Fruit fly (Drosophila melanogaster) whole organism, embryonic: ENCODE results near the gene CG42763.
A peak's percentile ranks its signal among the peaks of the same experiment; 100 is the strongest.

Source experiments
- Blimp-1 ChIP-seq: fragments of 200-800 bp; sonication (Bioruptor generic); optimal IDR thresholded peaks from 3 replicates; lab custom pipeline; 2018; ENCODE audit warnings: missing biosample characterization, missing genetic modification characterization, mild to moderate bottlenecking, moderate library complexity, missing genetic modification reagents
- CG10431 ChIP-seq: fragments of 200-800 bp; sonication (Bioruptor generic); optimal IDR thresholded peaks from 3 replicates; lab custom pipeline; 2018; ENCODE audit warnings: missing biosample characterization, mild to moderate bottlenecking, missing genetic modification characterization
- CG12071 ChIP-seq: fragments of 200-800 bp; sonication (Bioruptor generic); optimal IDR thresholded peaks from 3 replicates; lab custom pipeline; 2018; ENCODE audit warnings: missing biosample characterization, mild to moderate bottlenecking, missing genetic modification characterization
- CG12104 ChIP-seq: fragments of 200-800 bp; sonication (Bioruptor generic); optimal IDR thresholded peaks from 3 replicates; lab custom pipeline; 2016; ENCODE audit warnings: missing biosample characterization, missing genetic modification characterization
- CG12769 ChIP-seq: fragments of 200-800 bp; sonication (Bioruptor generic); optimal IDR thresholded peaks from 2 replicates; lab custom pipeline; 2019; ENCODE audit warnings: missing biosample characterization, mild to moderate bottlenecking, missing genetic modification characterization, moderate library complexity
- CG13296 ChIP-seq: fragments of 200-800 bp; sonication (Bioruptor generic); optimal IDR thresholded peaks from 3 replicates; lab custom pipeline; 2018; ENCODE audit warnings: missing biosample characterization, mild to moderate bottlenecking, missing genetic modification characterization
- CG14050 ChIP-seq: fragments of 200-800 bp; sonication (Bioruptor generic); IDR thresholded peaks from 3 replicates; pipeline ENCODE4 v1.3.6; 2022; ENCODE audit warnings: missing biosample characterization, missing genetic modification characterization
- CG14710 ChIP-seq: fragments of 200-800 bp; sonication (Bioruptor generic); optimal IDR thresholded peaks from 3 replicates; lab custom pipeline; 2019; ENCODE audit warnings: missing biosample characterization, mild to moderate bottlenecking, missing genetic modification characterization, moderate library complexity
- CG15011 ChIP-seq: fragments of 200-800 bp; sonication (Bioruptor generic); optimal IDR thresholded peaks from 3 replicates; lab custom pipeline; 2018; ENCODE audit warnings: missing biosample characterization, mild to moderate bottlenecking, missing genetic modification characterization
- CG15601 ChIP-seq: fragments of 200-800 bp; sonication (Bioruptor generic); optimal IDR thresholded peaks from 3 replicates; lab custom pipeline; 2019; ENCODE audit warnings: missing biosample characterization, mild to moderate bottlenecking, missing genetic modification characterization, moderate library complexity
- CG1603 ChIP-seq: fragments of 200-800 bp; sonication (Bioruptor generic); optimal IDR thresholded peaks from 2 replicates; lab custom pipeline; 2019; ENCODE audit warnings: missing biosample characterization, mild to moderate bottlenecking, missing genetic modification characterization, moderate library complexity
- CG18619 ChIP-seq: fragments of 200-800 bp; sonication (Bioruptor generic); optimal IDR thresholded peaks from 3 replicates; lab custom pipeline; 2017; ENCODE audit warnings: missing biosample characterization, mild to moderate bottlenecking, missing genetic modification characterization
- CG2199 ChIP-seq: fragments of 200-800 bp; sonication (Bioruptor generic); IDR thresholded peaks from 3 replicates; pipeline ENCODE4 v1.3.6; 2022; ENCODE audit warnings: missing biosample characterization, missing genetic modification characterization
- CG2875 ChIP-seq: fragments of 200-800 bp; sonication (Bioruptor generic); optimal IDR thresholded peaks from 2 replicates; lab custom pipeline; 2017; ENCODE audit warnings: missing biosample characterization, mild to moderate bottlenecking, missing genetic modification characterization, missing genetic modification reagents
- CG34376 ChIP-seq: fragments of 200-800 bp; sonication (Bioruptor generic); optimal IDR thresholded peaks from 2 replicates; lab custom pipeline; 2018; ENCODE audit warnings: missing biosample characterization, mild to moderate bottlenecking, missing genetic modification characterization
- CG4360 ChIP-seq: fragments of 200-800 bp; sonication (Bioruptor generic); IDR thresholded peaks from 2 replicates; pipeline ENCODE4 v1.3.6; 2022; ENCODE audit warnings: missing biosample characterization, missing genetic modification characterization
- CG7556 ChIP-seq: fragments of 200-800 bp; sonication (Bioruptor generic); optimal IDR thresholded peaks from 2 replicates; lab custom pipeline; 2017; ENCODE audit warnings: missing biosample characterization, mild to moderate bottlenecking, missing genetic modification characterization
- Ets65A ChIP-seq: fragments of 200-800 bp; sonication (Bioruptor generic); peaks from one replicate; lab custom pipeline; 2016; ENCODE audit warnings: missing biosample characterization, missing genetic modification characterization
- Hr51 ChIP-seq, 2 experiments: fragments of 200-800 bp; sonication (Bioruptor generic); optimal IDR thresholded peaks; 2 replicates in 1 of 2; 3 replicates in 1 of 2; lab custom pipeline; 2016 to 2018; ENCODE audit warnings: missing biosample characterization in 2 of 2, missing genetic modification characterization in 2 of 2, mild to moderate bottlenecking in 1 of 2, moderate library complexity in 1 of 2
- Kr ChIP-seq: fragments of 200-800 bp; sonication (Bioruptor generic); optimal IDR thresholded peaks from 2 replicates; lab custom pipeline; 2017; ENCODE audit warnings: missing biosample characterization, mild to moderate bottlenecking, missing genetic modification characterization
- Lhr ChIP-seq: fragments of 200-800 bp; sonication (Bioruptor generic); optimal IDR thresholded peaks from 3 replicates; lab custom pipeline; 2017; ENCODE audit warnings: mild to moderate bottlenecking, missing biosample characterization, missing genetic modification reagents, missing genetic modification characterization
- Pdp1 ChIP-seq, 2 experiments: fragments of 200-800 bp; sonication (Bioruptor generic); optimal IDR thresholded peaks; 3 replicates each; lab custom pipeline; 2016; ENCODE audit warnings: missing biosample characterization in 2 of 2, missing genetic modification characterization in 2 of 2, mild to moderate bottlenecking in 1 of 2, moderate library complexity in 1 of 2
- Sin3A ChIP-seq: fragments of >200 bp; optimal IDR thresholded peaks from 2 replicates; lab custom pipeline; 2018
- Ssrp ChIP-seq: fragments of 200-800 bp; sonication (Bioruptor generic); optimal IDR thresholded peaks from 2 replicates; lab custom pipeline; 2018; ENCODE audit warnings: missing biosample characterization, mild to moderate bottlenecking, missing genetic modification characterization, moderate library complexity
- Taf1 ChIP-seq: fragments of 200-800 bp; sonication (Bioruptor generic); IDR thresholded peaks from 2 replicates; pipeline ENCODE4 v1.3.6; 2022; ENCODE audit warnings: missing biosample characterization, missing genetic modification characterization
- abd-A ChIP-seq: fragments of 200-800 bp; sonication (Bioruptor generic); optimal IDR thresholded peaks from 3 replicates; lab custom pipeline; 2019; ENCODE audit warnings: missing biosample characterization, mild to moderate bottlenecking, missing genetic modification characterization, moderate library complexity
- ac ChIP-seq: fragments of 200-800 bp; sonication (Bioruptor generic); optimal IDR thresholded peaks from 3 replicates; lab custom pipeline; 2017; ENCODE audit warnings: missing biosample characterization, mild to moderate bottlenecking, missing genetic modification characterization
- bigmax ChIP-seq: fragments of 200-800 bp; sonication (Bioruptor generic); optimal IDR thresholded peaks from 2 replicates; lab custom pipeline; 2018; ENCODE audit warnings: missing biosample characterization, mild to moderate bottlenecking, missing genetic modification characterization
- cg ChIP-seq: fragments of 200-800 bp; sonication (Bioruptor generic); optimal IDR thresholded peaks from 3 replicates; lab custom pipeline; 2019; ENCODE audit warnings: missing biosample characterization, mild to moderate bottlenecking, missing genetic modification characterization, moderate library complexity
- chinmo ChIP-seq: fragments of 200-800 bp; sonication (Bioruptor generic); IDR thresholded peaks from 4 replicates; pipeline ENCODE4 v1.3.6; 2022; ENCODE audit warnings: missing biosample characterization, missing genetic modification characterization; ENCODE audit not compliant: partially characterized antibody
- corto ChIP-seq: fragments of 200-800 bp; sonication (Bioruptor generic); optimal IDR thresholded peaks from 2 replicates; lab custom pipeline; 2016; ENCODE audit warnings: missing biosample characterization, mild to moderate bottlenecking, missing genetic modification characterization, moderate library complexity
- dysf ChIP-seq: fragments of 200-800 bp; sonication (Bioruptor generic); IDR thresholded peaks from 3 replicates; pipeline ENCODE4 v1.3.6; 2022; ENCODE audit warnings: missing biosample characterization, missing genetic modification characterization
- fd64A ChIP-seq: fragments of 200-800 bp; sonication (Bioruptor generic); optimal IDR thresholded peaks from 3 replicates; lab custom pipeline; 2018; ENCODE audit warnings: missing biosample characterization, mild to moderate bottlenecking, missing genetic modification characterization
- fd96Cb ChIP-seq: fragments of 200-800 bp; sonication (Bioruptor generic); optimal IDR thresholded peaks from 2 replicates; lab custom pipeline; 2018; ENCODE audit warnings: missing biosample characterization, mild to moderate bottlenecking, missing genetic modification characterization, moderate library complexity
- kah ChIP-seq: fragments of 200-800 bp; sonication (Bioruptor generic); optimal IDR thresholded peaks from 2 replicates; lab custom pipeline; 2018; ENCODE audit warnings: missing biosample characterization, mild to moderate bottlenecking, missing genetic modification characterization
- kni ChIP-seq: fragments of 200-800 bp; sonication (Bioruptor generic); optimal IDR thresholded peaks from 3 replicates; lab custom pipeline; 2017; ENCODE audit warnings: mild to moderate bottlenecking, missing biosample characterization, missing genetic modification reagents, missing genetic modification characterization
- lab ChIP-seq: fragments of 200-800 bp; sonication (Bioruptor generic); optimal IDR thresholded peaks from 3 replicates; lab custom pipeline; 2017; ENCODE audit warnings: missing biosample characterization, missing genetic modification characterization, mild to moderate bottlenecking, moderate library complexity, missing genetic modification reagents
- nerfin-2 ChIP-seq: fragments of 200-800 bp; sonication (Bioruptor generic); IDR thresholded peaks from 2 replicates; pipeline ENCODE4 v1.3.6; 2022; ENCODE audit warnings: missing biosample characterization, missing genetic modification characterization; ENCODE audit not compliant: partially characterized antibody
- nmo ChIP-seq: fragments of 200-800 bp; sonication (Bioruptor generic); optimal IDR thresholded peaks from 2 replicates; lab custom pipeline; 2018; ENCODE audit warnings: missing biosample characterization, mild to moderate bottlenecking, missing genetic modification characterization, moderate library complexity
- otp ChIP-seq: fragments of 200-800 bp; sonication (Bioruptor generic); IDR thresholded peaks from 3 replicates; pipeline ENCODE4, ENCODE4 v1.3.6; 2022; ENCODE audit warnings: missing biosample characterization, missing genetic modification characterization
- prd ChIP-seq, 3 experiments: fragments of >200 bp in 2 of 3; fragments of 200-800 bp in 1 of 3; sonication (Bioruptor generic) in 1 of 3; optimal IDR thresholded peaks in 2 of 3; IDR thresholded peaks in 1 of 3; 2 replicates in 2 of 3; 3 replicates in 1 of 3; pipeline versions ENCODE4 v1.3.6 to Lab custom; 2017 to 2022; ENCODE audit warnings: missing biosample characterization in 1 of 3, missing genetic modification characterization in 1 of 3
- psq ChIP-seq: fragments of 200-800 bp; sonication (Bioruptor generic); optimal IDR thresholded peaks from 2 replicates; lab custom pipeline; 2017; ENCODE audit warnings: missing biosample characterization, missing genetic modification characterization
- salm ChIP-seq: fragments of 200-800 bp; sonication (Bioruptor generic); optimal IDR thresholded peaks from 2 replicates; lab custom pipeline; 2018; ENCODE audit warnings: missing biosample characterization, mild to moderate bottlenecking, missing genetic modification characterization
- sd ChIP-seq: fragments of 200-800 bp; sonication (Bioruptor generic); optimal IDR thresholded peaks from 3 replicates; lab custom pipeline; 2018; ENCODE audit warnings: missing biosample characterization, mild to moderate bottlenecking, missing genetic modification characterization, moderate library complexity
- sens ChIP-seq: fragments of 200-800 bp; sonication (Bioruptor generic); peaks from one replicate; lab custom pipeline; 2016; ENCODE audit warnings: missing biosample characterization, missing genetic modification characterization
- toy ChIP-seq: fragments of 200-800 bp; sonication (Bioruptor generic); IDR thresholded peaks from 2 replicates; pipeline ENCODE4 v1.3.6; 2022; ENCODE audit warnings: missing biosample characterization, missing genetic modification characterization
- unpg ChIP-seq: fragments of 200-800 bp; sonication (Bioruptor generic); optimal IDR thresholded peaks from 3 replicates; lab custom pipeline; 2018; ENCODE audit warnings: missing biosample characterization, mild to moderate bottlenecking, missing genetic modification characterization, moderate library complexity

The CG42763 gene

dm6 chr2L:8100489-8101352 lies 44.2 kb downstream of the CG42763 start (continued):
- TF ChIP-seq CG10431 (GFP tag; lab: Kevin White, UChicago) (no peak), CG14710 (tag; lab: Kevin White, UChicago) (peak; percentile 15), CG12071 (GFP tag; lab: Kevin White, UChicago) (peak; percentile 20), CG12769 (tag; lab: Kevin White, UChicago) (no peak), CG7556 (GFP tag; lab: Kevin White, UChicago) (peak; percentile 12), ac (GFP tag; lab: Kevin White, UChicago) (peak; percentile 31), CG12104 (peak; percentile 24), CG15011 (no peak), Ssrp (tag; lab: Kevin White, UChicago) (peak; percentile 19), psq (GFP tag; lab: Kevin White, UChicago) (no peak), cg (GFP tag; lab: Kevin White, UChicago) (peak; percentile 34), CG2875 (no peak), CG34376 (GFP tag; lab: Kevin White, UChicago) (peak; percentile 97), toy (GFP tag; lab: Robert Waterston, UW) (no peak), corto (GFP tag; lab: Kevin White, UChicago) (no peak), CG14050 (GFP tag; lab: Robert Waterston, UW) (no peak), fd64A (GFP tag; lab: Kevin White, UChicago) (peak; percentile 40), nerfin-2 (GFP tag; lab: Robert Waterston, UW) (no peak), kni (GFP tag; lab: Kevin White, UChicago) (peak; percentile 4), Lhr (GFP tag; lab: Kevin White, UChicago) (no peak), Sin3A (no peak), fd96Cb (tag; lab: Kevin White, UChicago) (peak; percentile 10), otp (GFP tag; lab: Robert Waterston, UW) (no peak), sd (peak; percentile 45), CG15601 (tag; lab: Kevin White, UChicago) (peak; percentile 31), chinmo (GFP tag; lab: Robert Waterston, UW) (peak; percentile 70; the same call in 1 of the 4 replicates), bigmax (GFP tag; lab: Kevin White, UChicago) (no peak), Pdp1 (GFP tag; optimal IDR thresholded peaks at IDR 0.05; lab: Kevin White, UChicago) (peak in 1 of 2 experiments; percentile 68), lab (GFP tag; lab: Kevin White, UChicago) (peak; percentile 64), Hr51 (GFP tag; optimal IDR thresholded peaks at IDR 0.05; lab: Kevin White, UChicago) (peak in 1 of 2 experiments; percentile 45), CG13296 (GFP tag; lab: Kevin White, UChicago) (peak; percentile 40), abd-A (tag; lab: Kevin White, UChicago) (no peak), sens (peak; percentile 54), unpg (peak; percentile 19), nmo (peak; percentile 8), CG18619 (GFP tag; lab: Kevin White, UChicago) (no peak), dysf (GFP tag; lab: Robert Waterston, UW) (peak; percentile 37; the same call in 1 of the 3 replicates), salm (tag; lab: Kevin White, UChicago) (peak; percentile 67), CG4360 (GFP tag; lab: Robert Waterston, UW) (no peak), prd (optimal IDR thresholded peaks at IDR 0.05; lab: Kevin White, UChicago) (peak; percentile 10 to 71), prd (GFP tag; IDR thresholded peaks at IDR 0.05; lab: Robert Waterston, UW) (peak; percentile 12; the same call in 1 of the 3 replicates), kah (GFP tag; lab: Kevin White, UChicago) (no peak), CG2199 (GFP tag; lab: Robert Waterston, UW) (no peak), Kr (GFP tag; lab: Kevin White, UChicago) (peak; percentile 34), CG1603 (tag; lab: Kevin White, UChicago) (no peak), Taf1 (GFP tag; lab: Robert Waterston, UW) (peak; percentile 14; the same call in 1 of the 2 replicates), Blimp-1 (GFP tag; lab: Kevin White, UChicago) (peak; percentile 27), Ets65A (no peak)
